Fruit fly (Drosophila melanogaster): ENCODE data around the gene CG7968.

Gene CG7968

DNA sequence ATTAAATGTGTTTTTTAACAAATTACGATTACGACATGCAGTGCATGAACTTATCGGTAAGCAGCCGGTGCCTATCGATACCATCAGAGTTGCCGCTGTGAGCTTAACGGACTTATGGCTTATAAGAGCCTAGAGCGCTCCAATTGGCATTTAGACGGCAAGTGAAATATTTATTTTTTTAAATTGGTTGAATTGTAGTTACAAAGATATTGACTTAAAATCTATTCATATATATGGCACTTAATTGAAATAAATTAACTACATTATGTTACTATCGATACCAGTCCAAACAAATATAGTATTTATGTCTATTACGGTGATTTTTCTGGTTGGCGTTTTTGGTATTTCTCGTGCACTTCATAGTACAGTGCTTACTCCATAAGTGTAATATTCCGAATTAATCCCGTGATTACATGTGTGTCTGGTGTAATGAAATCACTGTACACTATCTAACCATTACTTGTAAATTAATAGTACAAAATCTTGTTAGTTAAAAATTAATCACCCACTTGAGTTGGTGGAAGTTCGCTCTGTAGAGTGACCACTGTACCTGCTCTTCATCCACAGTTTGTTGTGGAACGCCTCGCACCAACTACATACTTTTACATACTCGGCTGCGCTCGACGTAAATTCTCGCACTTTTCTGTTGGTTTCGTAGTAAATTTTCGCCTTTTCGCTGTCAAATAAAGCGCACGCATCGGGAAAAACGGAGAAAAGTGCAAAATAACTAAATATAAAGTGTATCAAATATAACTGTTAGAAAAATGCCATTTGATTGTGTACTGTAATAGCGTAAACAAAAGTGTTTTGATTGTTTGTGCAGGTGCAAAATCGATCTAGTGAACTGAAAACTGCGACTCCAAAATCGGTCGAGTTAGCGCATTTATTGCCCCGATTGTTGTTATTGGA lies 13.9 kb upstream of the CG7968 start, which contains the start of the genes mRpS23 and CenG1A (continued):
- TF ChIP-seq salm (tag; optimal IDR thresholded peaks at IDR 0.05) (peak; percentile 100), CG7928 (GFP tag; optimal IDR thresholded peaks at IDR 0.05) (peak; percentile 88), CG14667 (GFP tag; IDR thresholded peaks at IDR 0.05) (peak; percentile 100), Mes4 (GFP tag; optimal IDR thresholded peaks at IDR 0.05) (peak; percentile 100), CG17612 (GFP tag; IDR thresholded peaks at IDR 0.05) (peak; percentile 99), CG14014 (GFP tag; IDR thresholded peaks at IDR 0.05) (peak; percentile 100), CG8089 (GFP tag; optimal IDR thresholded peaks at IDR 0.05) (peak; percentile 100), chm (GFP tag; IDR thresholded peaks at IDR 0.05) (peak; percentile 100), CG15011 (GFP tag; optimal IDR thresholded peaks at IDR 0.05) (peak; percentile 99), ken (GFP tag; IDR thresholded peaks at IDR 0.05) (peak; percentile 100), Awh (GFP tag; IDR thresholded peaks at IDR 0.05) (peak; percentile 100), crp (GFP tag; optimal IDR thresholded peaks at IDR 0.05) (peak; percentile 52 to 78), ap (GFP tag; IDR thresholded peaks at IDR 0.05) (peak; percentile 100), NC2α (GFP tag; optimal IDR thresholded peaks at IDR 0.05) (peak; percentile 99), ara (GFP tag; IDR thresholded peaks at IDR 0.05) (peak; percentile 100), CG17829 (tag; optimal IDR thresholded peaks at IDR 0.05) (peak; percentile 100), CG3847 (GFP tag; IDR thresholded peaks at IDR 0.05) (peak; percentile 100), CG14441 (GFP tag; IDR thresholded peaks at IDR 0.05) (peak; percentile 100), Oli (tag; optimal IDR thresholded peaks at IDR 0.05) (peak; percentile 100), Gsc (GFP tag; IDR thresholded peaks at IDR 0.05) (peak; percentile 99), CG6813 (GFP tag; optimal IDR thresholded peaks at IDR 0.05) (peak; percentile 100), Aef1 (GFP tag; IDR thresholded peaks at IDR 0.05) (peak; percentile 100), CG17912 (GFP tag; optimal IDR thresholded peaks at IDR 0.05) (peak; percentile 99), kay (GFP tag; optimal IDR thresholded peaks at IDR 0.05) (peak; percentile 99), CG11456 (GFP tag; IDR thresholded peaks at IDR 0.05) (peak; percentile 100), Dp (GFP tag; optimal IDR thresholded peaks at IDR 0.05) (peak; percentile 60), lilli (GFP tag; optimal IDR thresholded peaks at IDR 0.05) (peak; percentile 100), CG10209 (GFP tag; optimal IDR thresholded peaks at IDR 0.05) (peak; percentile 100), CG32532 (GFP tag; IDR thresholded peaks at IDR 0.05) (peak; percentile 100), Dll (GFP tag; IDR thresholded peaks at IDR 0.05; ENCODE audit: partially characterized antibody) (peak; percentile 93), emc (GFP tag; optimal IDR thresholded peaks at IDR 0.05) (peak; percentile 99), vfl (GFP tag; optimal IDR thresholded peaks at IDR 0.05) (peak; percentile 100), ems (GFP tag; optimal IDR thresholded peaks at IDR 0.05) (peak; percentile 100), Poxn (GFP tag; IDR thresholded peaks at IDR 0.05) (peak; percentile 99), wor (GFP tag; IDR thresholded peaks at IDR 0.05) (peak; percentile 100), Dref (GFP tag; IDR thresholded peaks at IDR 0.05) (peak; percentile 70), Bteb2 (GFP tag; optimal IDR thresholded peaks at IDR 0.05) (peak; percentile 100), CTCF (GFP tag; optimal IDR thresholded peaks at IDR 0.05) (peak; percentile 82), Ptx1 (GFP tag; IDR thresholded peaks at IDR 0.05) (peak; percentile 100), ase (GFP tag; IDR thresholded peaks at IDR 0.05) (peak; percentile 100), CG3995 (GFP tag; optimal IDR thresholded peaks at IDR 0.05) (peak; percentile 95), run (tag; optimal IDR thresholded peaks at IDR 0.05) (peak; percentile 100), MBD-R2 (GFP tag; IDR thresholded peaks at IDR 0.05) (peak; percentile 100), sens-2 (GFP tag; IDR thresholded peaks at IDR 0.05) (peak; percentile 100), Rx (GFP tag; IDR thresholded peaks at IDR 0.05) (peak; percentile 100), CG9876 (GFP tag; optimal IDR thresholded peaks at IDR 0.05) (peak; percentile 99), al (GFP tag; IDR thresholded peaks at IDR 0.05) (peak; percentile 100), CG17385 (GFP tag; optimal IDR thresholded peaks at IDR 0.05) (peak; percentile 100), Asciz (GFP tag; optimal IDR thresholded peaks at IDR 0.05) (peak; percentile 100), tna (GFP tag; IDR thresholded peaks at IDR 0.05; ENCODE audit: partially characterized antibody) (peak; percentile 53)
